Fruit fly (Drosophila melanogaster): ENCODE results near the gene Tango6.

Gene Tango6

DNA sequence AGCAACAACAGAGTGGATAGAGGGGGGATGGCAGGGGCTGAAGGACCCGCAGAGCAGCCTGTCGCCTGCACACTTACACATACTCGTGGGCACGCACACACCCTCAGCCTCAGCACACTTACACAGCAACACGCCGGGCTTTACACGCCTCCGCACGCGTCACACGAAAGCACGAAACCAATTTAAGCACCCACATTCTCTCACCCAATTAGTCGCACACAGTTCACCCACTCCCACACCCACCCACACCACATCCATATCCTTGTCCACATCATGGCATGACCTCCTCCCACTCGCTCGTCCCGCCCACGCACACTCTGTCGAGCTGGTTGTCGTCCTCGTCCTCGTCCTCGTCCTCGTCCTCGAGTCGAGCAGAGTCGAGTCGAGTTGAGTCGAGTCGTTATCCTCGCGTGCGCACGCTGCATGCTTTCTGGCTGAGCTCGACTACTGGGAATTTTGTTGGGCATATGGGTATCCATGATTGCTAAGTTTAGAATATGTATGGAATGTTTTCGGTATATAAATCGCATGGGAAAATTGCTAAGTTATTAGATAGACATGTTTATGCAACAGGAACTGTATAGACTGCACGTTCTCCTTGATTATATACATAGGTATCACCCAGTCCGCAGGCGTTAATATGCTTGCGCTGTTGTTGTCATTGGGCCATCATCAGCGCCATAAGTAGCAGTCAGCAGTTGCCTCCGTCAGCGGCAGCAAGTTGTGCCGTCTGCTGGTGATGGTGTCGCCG, 43.2 kb downstream of the Tango6 start (continued):
- TF ChIP-seq D (optimal IDR thresholded peaks at IDR 0.05) (no peak), D (GFP tag; optimal IDR thresholded peaks at IDR 0.05) (peak; percentile 70), CG7556 (GFP tag; optimal IDR thresholded peaks at IDR 0.05) (peak; percentile 91), crc (GFP tag; optimal IDR thresholded peaks at IDR 0.05) (peak; percentile 60), CG2116 (GFP tag; optimal IDR thresholded peaks at IDR 0.05) (peak; percentile 22), twi (tag; optimal IDR thresholded peaks at IDR 0.05) (peak; percentile 43), CG7745 (tag; optimal IDR thresholded peaks at IDR 0.05) (no peak), CG34224 (GFP tag; IDR thresholded peaks at IDR 0.05; ENCODE audit: partially characterized antibody) (no peak), CG10543 (GFP tag; optimal IDR thresholded peaks at IDR 0.05) (peak; percentile 73), Bteb2 (GFP tag; optimal IDR thresholded peaks at IDR 0.05) (peak; percentile 79), CG8281 (tag; optimal IDR thresholded peaks at IDR 0.05) (peak; percentile 44), Atf-2 (GFP tag; optimal IDR thresholded peaks at IDR 0.05) (peak; percentile 76), CG32772 (GFP tag; IDR thresholded peaks at IDR 0.05) (peak; percentile 87), unpg (GFP tag; optimal IDR thresholded peaks at IDR 0.05) (peak; percentile 74), CG13296 (GFP tag; optimal IDR thresholded peaks at IDR 0.05) (peak; percentile 69), gsb (GFP tag; IDR thresholded peaks at IDR 0.05) (peak; percentile 67), Asciz (GFP tag; optimal IDR thresholded peaks at IDR 0.05) (peak; percentile 59), cwo (GFP tag; optimal IDR thresholded peaks at IDR 0.05) (peak; percentile 87), CG16813 (GFP tag; IDR thresholded peaks at IDR 0.05; ENCODE audit: partially characterized antibody) (no peak), Doc3 (GFP tag; IDR thresholded peaks at IDR 0.05; ENCODE audit: partially characterized antibody) (no peak), ato (GFP tag; IDR thresholded peaks at IDR 0.05; ENCODE audit: partially characterized antibody) (no peak), klu (GFP tag; IDR thresholded peaks at IDR 0.05) (peak; percentile 66), kay (GFP tag; optimal IDR thresholded peaks at IDR 0.05) (peak; percentile 58), CG1832 (GFP tag; optimal IDR thresholded peaks at IDR 0.05) (no peak), YL-1 (GFP tag; optimal IDR thresholded peaks at IDR 0.05) (no peak), gem (tag; optimal IDR thresholded peaks at IDR 0.05) (peak; percentile 87), CG17829 (tag; optimal IDR thresholded peaks at IDR 0.05) (peak; percentile 67), maf-S (GFP tag; optimal IDR thresholded peaks at IDR 0.05) (peak; percentile 83), CG13624 (GFP tag; optimal IDR thresholded peaks at IDR 0.05) (peak; percentile 85), Ada2b (GFP tag; IDR thresholded peaks at IDR 0.05) (peak; percentile 83), ac (GFP tag; optimal IDR thresholded peaks at IDR 0.05) (no peak), CG30403 (GFP tag; optimal IDR thresholded peaks at IDR 0.05) (peak; percentile 81), CG14050 (GFP tag; IDR thresholded peaks at IDR 0.05) (peak; percentile 76), crp (GFP tag; optimal IDR thresholded peaks at IDR 0.05) (peak in 1 of 2 experiments; percentile 24), stc (GFP tag; IDR thresholded peaks at IDR 0.05) (peak; percentile 78), Camta (GFP tag; optimal IDR thresholded peaks at IDR 0.05) (peak; percentile 67), sim (GFP tag; IDR thresholded peaks at IDR 0.05) (peak; percentile 58; the same call in 1 of the 2 replicates), Oaz (GFP tag; IDR thresholded peaks at IDR 0.05) (peak; percentile 83), Sox100B (GFP tag; optimal IDR thresholded peaks at IDR 0.05) (peak; percentile 66), Hand (GFP tag; optimal IDR thresholded peaks at IDR 0.05) (peak; percentile 88), Rfx (GFP tag; IDR thresholded peaks at IDR 0.05) (peak; percentile 89), CG4328 (GFP tag; optimal IDR thresholded peaks at IDR 0.05) (no peak), CG11247 (GFP tag; IDR thresholded peaks at IDR 0.05) (peak; percentile 81), CG1792 (GFP tag; optimal IDR thresholded peaks at IDR 0.05) (peak; percentile 71), Sry-δ (GFP tag; optimal IDR thresholded peaks at IDR 0.05) (peak; percentile 32), dati (GFP tag; IDR thresholded peaks at IDR 0.05) (peak; percentile 43; the same call in 1 of the 2 replicates), Hr3 (GFP tag; optimal IDR thresholded peaks at IDR 0.05) (peak; percentile 77), gcm2 (GFP tag; optimal IDR thresholded peaks at IDR 0.05) (peak; percentile 8), so (GFP tag; IDR thresholded peaks at IDR 0.05) (peak; percentile 71; the same call in 2 of the 3 replicates)
